Fruit fly (Drosophila melanogaster) Kc167 (cell line): ENCODE data around the gene IntS6.

Experiments
- Myc ChIP-seq: fragments of >200 bp; optimal IDR thresholded peaks from 2 replicates; lab custom pipeline; 2017; ENCODE audit warnings: missing external identifiers
- Sin3A ChIP-seq: fragments of >200 bp; optimal IDR thresholded peaks from 2 replicates; lab custom pipeline; 2018; ENCODE audit warnings: missing external identifiers
- h ChIP-seq: fragments of >200 bp; optimal IDR thresholded peaks from 3 replicates; lab custom pipeline; 2018; ENCODE audit warnings: missing external identifiers
- insv ChIP-seq: fragments of >200 bp; optimal IDR thresholded peaks from 3 replicates; lab custom pipeline; 2018; ENCODE audit warnings: missing external identifiers
- psq ChIP-seq: fragments of >200 bp; optimal IDR thresholded peaks from 2 replicates; lab custom pipeline; 2017; ENCODE audit warnings: missing external identifiers
- ttk ChIP-seq: sonication (Bioruptor generic); optimal IDR thresholded peaks from 2 replicates; lab custom pipeline; 2017; ENCODE audit warnings: missing external identifiers

Gene IntS6

dm6 chrX:5741625-5742024, 5.4 kb downstream of the IntS6 start:
- TF ChIP-seq h (lab: Kevin White, UChicago), result no peak
- TF ChIP-seq psq, result no peak
- no peak for TF ChIP-seq insv (lab: Kevin White, UChicago)
- no peak for TF ChIP-seq Sin3A (lab: Kevin White, UChicago)
- no peak for TF ChIP-seq ttk (lab: Kevin White, UChicago)
- TF ChIP-seq Myc (lab: Kevin White, UChicago), result no peak

dm6 chrX:5737676-5738220, 9.3 kb downstream of the IntS6 start, which contains the start of gene Snx27:
Gene Snx27 (minus strand): TSS chrX:5738031.
- TF ChIP-seq h (lab: Kevin White, UChicago) (no peak), Sin3A (lab: Kevin White, UChicago) (no peak), insv (lab: Kevin White, UChicago) (no peak), Myc (lab: Kevin White, UChicago) (no peak), psq (no peak), ttk (lab: Kevin White, UChicago) (no peak)

- TF ChIP-seq Sin3A (lab: Kevin White, UChicago) (no peak), Myc (lab: Kevin White, UChicago) (no peak), insv (lab: Kevin White, UChicago) (no peak), ttk (lab: Kevin White, UChicago) (no peak), h (lab: Kevin White, UChicago) (no peak), psq (no peak)
These were observed 9.9 kb downstream of the IntS6 start for dm6 chrX:5737157-5737556.

- TF ChIP-seq insv (lab: Kevin White, UChicago) (no peak), ttk (lab: Kevin White, UChicago) (no peak), Myc (lab: Kevin White, UChicago) (no peak), h (lab: Kevin White, UChicago) (no peak), psq (no peak), Sin3A (lab: Kevin White, UChicago) (no peak)
These were observed 11.6 kb downstream of the IntS6 start for dm6 chrX:5735268-5735941.

- TF ChIP-seq Myc (lab: Kevin White, UChicago) (no peak), h (lab: Kevin White, UChicago) (no peak), Sin3A (lab: Kevin White, UChicago) (no peak), psq (no peak), insv (lab: Kevin White, UChicago) (no peak), ttk (lab: Kevin White, UChicago) (no peak)
These were observed 14.6 kb downstream of the IntS6 start, which contains the start of gene CG15773 for dm6 chrX:5732440-5732839. Gene CG15773 (plus strand): TSS chrX:5732740.

- no peak for TF ChIP-seq insv (lab: Kevin White, UChicago)
- TF ChIP-seq Sin3A (lab: Kevin White, UChicago), result no peak
- no peak for TF ChIP-seq ttk (lab: Kevin White, UChicago)
These were observed 22.3 kb downstream of the IntS6 start for dm6 chrX:5724744-5725185.

- TF ChIP-seq insv (lab: Kevin White, UChicago) (no peak), ttk (lab: Kevin White, UChicago) (no peak), Sin3A (lab: Kevin White, UChicago) (no peak), psq (no peak), h (lab: Kevin White, UChicago) (no peak), Myc (lab: Kevin White, UChicago) (no peak)
These were observed 22.8 kb downstream of the IntS6 start for dm6 chrX:5724151-5724699.

- TF ChIP-seq ttk (lab: Kevin White, UChicago) (no peak), Sin3A (lab: Kevin White, UChicago) (no peak), psq (no peak), h (lab: Kevin White, UChicago) (no peak), Myc (lab: Kevin White, UChicago) (no peak), insv (lab: Kevin White, UChicago) (no peak)
These were observed 23.5 kb downstream of the IntS6 start for dm6 chrX:5723577-5723976.

- TF ChIP-seq insv (lab: Kevin White, UChicago) (no peak), Sin3A (lab: Kevin White, UChicago) (no peak), psq (no peak), Myc (lab: Kevin White, UChicago) (no peak), h (lab: Kevin White, UChicago) (no peak), ttk (lab: Kevin White, UChicago) (no peak)
These were observed 28.5 kb downstream of the IntS6 start for dm6 chrX:5718476-5719012.

- TF ChIP-seq Sin3A (lab: Kevin White, UChicago), result no peak
- no peak for TF ChIP-seq psq
- TF ChIP-seq h (lab: Kevin White, UChicago), result no peak
- no peak for TF ChIP-seq Myc (lab: Kevin White, UChicago)
- no peak for TF ChIP-seq ttk (lab: Kevin White, UChicago)
- TF ChIP-seq insv (lab: Kevin White, UChicago), result no peak
These were observed 29.1 kb downstream of the IntS6 start, which contains the start of gene CG33080 for dm6 chrX:5717741-5718475. Gene CG33080 (minus strand): TSS chrX:5717778.
